Fruit fly (Drosophila melanogaster): ENCODE measurements around the gene CG31156.

Gene CG31156

dm6 chr3R:22589311-22589710, 24.1 kb downstream of the CG31156 start (continued):
- TF ChIP-seq esg (GFP tag; conservative IDR thresholded peaks at IDR 0.05) = no peak
- TF ChIP-seq lov (optimal IDR thresholded peaks at IDR 0.05) = no peak
- TF ChIP-seq lov (GFP tag; IDR thresholded peaks at IDR 0.05) = 0 out of 3 replicates have a peak, but pooled peaks have one; percentile 47
- no peak for TF ChIP-seq CG4820 (GFP tag; optimal IDR thresholded peaks at IDR 0.05)
- TF ChIP-seq Med (GFP tag) = peak; percentile 65
- peak; percentile 12 for TF ChIP-seq CG10147 (GFP tag; optimal IDR thresholded peaks at IDR 0.05)
- no peak for TF ChIP-seq CG30403 (GFP tag; optimal IDR thresholded peaks at IDR 0.05)
- TF ChIP-seq CG7357 (GFP tag; IDR thresholded peaks at IDR 0.05) = no peak
- 0 out of 2 replicates have a peak, but pooled peaks have one; percentile 24 for TF ChIP-seq CG11247 (GFP tag; IDR thresholded peaks at IDR 0.05)
- no peak for TF ChIP-seq gfzf (GFP tag; optimal IDR thresholded peaks at IDR 0.05)
- no peak for TF ChIP-seq Tbp (GFP tag; optimal IDR thresholded peaks at IDR 0.05)
- no peak for TF ChIP-seq HmgZ (tag; optimal IDR thresholded peaks at IDR 0.05)
- TF ChIP-seq CG4328 (GFP tag; optimal IDR thresholded peaks at IDR 0.05) = no peak
- TF ChIP-seq CG5245 (GFP tag; optimal IDR thresholded peaks at IDR 0.05) = no peak
- TF ChIP-seq ase (GFP tag; IDR thresholded peaks at IDR 0.05) = no peak
- TF ChIP-seq kay (GFP tag; optimal IDR thresholded peaks at IDR 0.05) = no peak
- TF ChIP-seq onecut (GFP tag; IDR thresholded peaks at IDR 0.05) = no peak; the same call in 1 of the 2 replicates
- peak; percentile 27 for TF ChIP-seq Fer1 (GFP tag; optimal IDR thresholded peaks at IDR 0.05)
- peak; percentile 94 for TF ChIP-seq MTF-1 (GFP tag; optimal IDR thresholded peaks at IDR 0.05; ENCODE audit: borderline replicate concordance)
- no peak for TF ChIP-seq ash1 (GFP tag; optimal IDR thresholded peaks at IDR 0.05)
- peak; percentile 21 for TF ChIP-seq CG6765 (GFP tag; optimal IDR thresholded peaks at IDR 0.05)
- TF ChIP-seq CG9817 (tag; optimal IDR thresholded peaks at IDR 0.05) = no peak
- no peak for TF ChIP-seq wor (GFP tag; IDR thresholded peaks at IDR 0.05)
- TF ChIP-seq dati (GFP tag; IDR thresholded peaks at IDR 0.05) = no peak
- 0 out of 3 replicates have a peak, but pooled peaks have one; percentile 10 for TF ChIP-seq zfh1 (GFP tag; IDR thresholded peaks at IDR 0.05)
- TF ChIP-seq lmd (GFP tag; IDR thresholded peaks at IDR 0.05) = no peak
- TF ChIP-seq CrebB (tag; optimal IDR thresholded peaks at IDR 0.05) = peak; percentile 50
- TF ChIP-seq Xbp1 (GFP tag; optimal IDR thresholded peaks at IDR 0.05) = no peak
- no peak for TF ChIP-seq fu2 (GFP tag; optimal IDR thresholded peaks at IDR 0.05)
- TF ChIP-seq CG4707 (GFP tag; optimal IDR thresholded peaks at IDR 0.05) = peak; percentile 22
- TF ChIP-seq hth (optimal IDR thresholded peaks at IDR 0.05) = no peak
- TF ChIP-seq dmrt11E (tag; optimal IDR thresholded peaks at IDR 0.05) = peak; percentile 50
- TF ChIP-seq H2.0 (GFP tag; IDR thresholded peaks at IDR 0.05) = no peak
- no peak for TF ChIP-seq sima (GFP tag; optimal IDR thresholded peaks at IDR 0.05)
- TF ChIP-seq CG18011 (GFP tag; optimal IDR thresholded peaks at IDR 0.05) = no peak
- peak; percentile 12 for TF ChIP-seq Ssrp (tag; optimal IDR thresholded peaks at IDR 0.05)
- TF ChIP-seq CG2202 (tag; optimal IDR thresholded peaks at IDR 0.05) = peak; percentile 44
- no peak for TF ChIP-seq tll (GFP tag; optimal IDR thresholded peaks at IDR 0.05)
- TF ChIP-seq btn (GFP tag; optimal IDR thresholded peaks at IDR 0.05) = no peak
- TF ChIP-seq jumu (GFP tag; optimal IDR thresholded peaks at IDR 0.05) = no peak
- no peak for TF ChIP-seq Aef1 (GFP tag; IDR thresholded peaks at IDR 0.05)
- TF ChIP-seq Mad (GFP tag; optimal IDR thresholded peaks at IDR 0.05) = no peak
- peak; percentile 4 for TF ChIP-seq Hmr (GFP tag; optimal IDR thresholded peaks at IDR 0.05)
- peak; percentile 69 for TF ChIP-seq dmrt99B (tag; optimal IDR thresholded peaks at IDR 0.05)
- TF ChIP-seq CG11456 (GFP tag; IDR thresholded peaks at IDR 0.05) = no peak
- no peak for TF ChIP-seq slbo (GFP tag; IDR thresholded peaks at IDR 0.05)
- peak; percentile 85 for TF ChIP-seq Asciz (GFP tag; optimal IDR thresholded peaks at IDR 0.05)
- TF ChIP-seq CG9932 (GFP tag; IDR thresholded peaks at IDR 0.05) = no peak
- TF ChIP-seq pita (GFP tag; optimal IDR thresholded peaks at IDR 0.05) = no peak
- TF ChIP-seq ab (GFP tag; optimal IDR thresholded peaks at IDR 0.05) = no peak
- TF ChIP-seq Ets97D (GFP tag; optimal IDR thresholded peaks at IDR 0.05) = no peak
- TF ChIP-seq luna (GFP tag; optimal IDR thresholded peaks at IDR 0.05) = no peak
